Worm (Caenorhabditis elegans): Measurements from ENCODE around the gene lido-14.

ce11 chrII:3318839-3319238 is 40.1 kb upstream of the lido-14 start:
- peak; percentile 76 for TF ChIP-seq elt-2 (tag; optimal IDR thresholded peaks at IDR 0.05)
- no peak for TF ChIP-seq ets-4 (tag; optimal IDR thresholded peaks at IDR 0.05)
- TF ChIP-seq dmd-4 (tag; optimal IDR thresholded peaks at IDR 0.05; ENCODE audit: borderline replicate concordance) = no peak
- TF ChIP-seq ttx-3 (tag; optimal IDR thresholded peaks at IDR 0.05) = no peak
- no peak for TF ChIP-seq hlh-15 (tag; optimal IDR thresholded peaks at IDR 0.05)
- no peak for TF ChIP-seq pqm-1 (tag; optimal IDR thresholded peaks at IDR 0.05)
- no peak for TF ChIP-seq nfya-1 (tag; optimal IDR thresholded peaks at IDR 0.05)
- TF ChIP-seq unc-3 (GFP tag; conservative IDR thresholded peaks at IDR 0.05) = no peak
- no peak for TF ChIP-seq unc-3 (tag; optimal IDR thresholded peaks at IDR 0.05)
- no peak for TF ChIP-seq fkh-10 (GFP tag; optimal IDR thresholded peaks at IDR 0.05)
- no peak for TF ChIP-seq lim-6 (tag; optimal IDR thresholded peaks at IDR 0.05)
- no peak for TF ChIP-seq nhr-232 (tag; optimal IDR thresholded peaks at IDR 0.05)
- TF ChIP-seq unc-42 (tag; optimal IDR thresholded peaks at IDR 0.05) = no peak

Data from whole organism, late embryonic.